Worm (Caenorhabditis elegans) whole organism, L4 larva: ENCODE measurements around the gene irld-17.

Experiments used
- F49E8.2 ChIP-seq: sonication (generic microtip); optimal IDR thresholded peaks from 2 replicates; lab custom pipeline; 2016; ENCODE audit warnings: missing compliant biosample characterization, mild to moderate bottlenecking, missing genetic modification characterization, borderline replicate concordance
- R02D3.7 ChIP-seq: fragments of 150-350 bp; sonication (generic microtip); optimal IDR thresholded peaks from 3 replicates; lab custom pipeline; 2014; ENCODE audit warnings: missing biosample characterization, missing genetic modification characterization
- cey-2 ChIP-seq: sonication (generic microtip); optimal IDR thresholded peaks from 3 replicates; lab custom pipeline; 2017; ENCODE audit warnings: missing genetic modification characterization, mild to moderate bottlenecking, missing compliant biosample characterization, antibody characterized with exemption, borderline replicate concordance; ENCODE audit not compliant: insufficient read depth
- daf-19 ChIP-seq: fragments of 200-800 bp; sonication (Bioruptor generic); conservative IDR thresholded peaks from 2 replicates; pipeline ENCODE4 v1.3.6; 2022; ENCODE audit warnings: missing genetic modification characterization, missing compliant biosample characterization
- dve-1 ChIP-seq: sonication (generic microtip); optimal IDR thresholded peaks from 2 replicates; lab custom pipeline; 2017; ENCODE audit warnings: antibody characterized with exemption, mild to moderate bottlenecking, missing genetic modification characterization, missing compliant biosample characterization; ENCODE audit not compliant: insufficient read depth
- jun-1 ChIP-seq: fragments of 150-350 bp; optimal IDR thresholded peaks from 2 replicates; lab custom pipeline; 2014; ENCODE audit warnings: missing biosample characterization, missing genetic modification reagents, missing genetic modification characterization
- lin-13 ChIP-seq: fragments of 150-350 bp; optimal IDR thresholded peaks from 2 replicates; lab custom pipeline; 2014; ENCODE audit warnings: missing biosample characterization, missing genetic modification reagents, missing genetic modification characterization
- mdl-1 ChIP-seq, 2 experiments: fragments of 150-350 bp in 1 of 2; sonication (generic microtip) in 1 of 2; optimal IDR thresholded peaks; 2 replicates each; lab custom pipeline; 2014 to 2017; ENCODE audit warnings: missing biosample characterization in 2 of 2, missing genetic modification characterization in 2 of 2
- mxl-3 ChIP-seq: fragments of 200-800 bp; sonication (Bioruptor generic); optimal IDR thresholded peaks from 2 replicates; lab custom pipeline; 2018; ENCODE audit warnings: mild to moderate bottlenecking, missing genetic modification characterization, missing compliant biosample characterization
- nhr-28 ChIP-seq: fragments of 150-350 bp; optimal IDR thresholded peaks from 2 replicates; lab custom pipeline; 2014; ENCODE audit warnings: missing biosample characterization, missing genetic modification characterization
- nhr-41 ChIP-seq: fragments of 200-800 bp; sonication (Bioruptor generic); IDR thresholded peaks from 2 replicates; pipeline ENCODE4 v1.3.6; 2022; ENCODE audit warnings: missing genetic modification reagents, missing genetic modification characterization, missing compliant biosample characterization
- pha-4 ChIP-seq, 2 experiments: fragments of 150-350 bp in 1 of 2; fragments of 200-800 bp in 1 of 2; sonication (Bioruptor generic) in 1 of 2; IDR thresholded peaks in 1 of 2; optimal IDR thresholded peaks in 1 of 2; 2 replicates each; pipeline versions ENCODE4 v1.3.6 to Lab custom; 2014 to 2022; ENCODE audit warnings: missing genetic modification characterization in 2 of 2, missing genetic modification reagents in 2 of 2, missing biosample characterization in 1 of 2, missing compliant biosample characterization in 1 of 2
- zip-2 ChIP-seq: fragments of 150-350 bp; optimal IDR thresholded peaks from 2 replicates; lab custom pipeline; 2014; ENCODE audit warnings: missing biosample characterization, missing genetic modification characterization

ce11 chrV:1618760-1619159 is 13.1 kb upstream of the irld-17 start, which contains the start of gene nhr-179:
- no peak for TF ChIP-seq jun-1 (tag; lab: Kevin White, UChicago)
- no peak for TF ChIP-seq nhr-28 (tag; lab: Kevin White, UChicago)
- no peak for TF ChIP-seq F49E8.2 (tag; lab: Kevin White, UChicago)
- no peak for TF ChIP-seq zip-2
- TF ChIP-seq R02D3.7 (tag; lab: Kevin White, UChicago) = no peak
- no peak for TF ChIP-seq mdl-1 (tag; optimal IDR thresholded peaks at IDR 0.05; lab: Kevin White, UChicago)
- no peak for TF ChIP-seq daf-19 (GFP tag; lab: Robert Waterston, UW)
- TF ChIP-seq dve-1 (tag; lab: Kevin White, UChicago) = no peak
- no peak for TF ChIP-seq nhr-41 (GFP tag; lab: Robert Waterston, UW)
- no peak for TF ChIP-seq cey-2 (tag; lab: Kevin White, UChicago)
- TF ChIP-seq mxl-3 (GFP tag; lab: Kevin White, UChicago) = no peak
- no peak for TF ChIP-seq pha-4 (GFP tag; IDR thresholded peaks at IDR 0.05; lab: Robert Waterston, UW)
- TF ChIP-seq pha-4 (tag; optimal IDR thresholded peaks at IDR 0.05; lab: Kevin White, UChicago) = no peak
- TF ChIP-seq lin-13 = no peak
